Fruit fly (Drosophila melanogaster) whole organism, embryonic: ENCODE results near the gene Nct.

Source experiments
- Bdp1 ChIP-seq: fragments of 200-800 bp; sonication (Bioruptor generic); optimal IDR thresholded peaks from 3 replicates; lab custom pipeline; 2016; ENCODE audit warnings: missing biosample characterization, missing genetic modification characterization
- Blimp-1 ChIP-seq: fragments of 200-800 bp; sonication (Bioruptor generic); optimal IDR thresholded peaks from 3 replicates; lab custom pipeline; 2018; ENCODE audit warnings: missing biosample characterization, missing genetic modification characterization, mild to moderate bottlenecking, moderate library complexity, missing genetic modification reagents
- CG10543 ChIP-seq: fragments of 200-800 bp; sonication (Bioruptor generic); optimal IDR thresholded peaks from 3 replicates; lab custom pipeline; 2017; ENCODE audit warnings: missing biosample characterization, mild to moderate bottlenecking, missing genetic modification characterization, moderate library complexity
- CG11093 ChIP-seq: fragments of 200-800 bp; sonication (Bioruptor generic); IDR thresholded peaks from 3 replicates; pipeline ENCODE4 v1.3.6; 2022; ENCODE audit warnings: missing biosample characterization, missing genetic modification characterization
- CG11560 ChIP-seq: fragments of 200-800 bp; sonication (Bioruptor generic); IDR thresholded peaks from 3 replicates; pipeline ENCODE4 v1.3.6; 2022; ENCODE audit warnings: missing biosample characterization, missing genetic modification characterization
- CG13424 ChIP-seq: fragments of 200-800 bp; sonication (Bioruptor generic); optimal IDR thresholded peaks from 2 replicates; lab custom pipeline; 2019; ENCODE audit warnings: missing biosample characterization, mild to moderate bottlenecking, missing genetic modification characterization, moderate library complexity
- CG13775 ChIP-seq: fragments of 200-800 bp; sonication (Bioruptor generic); optimal IDR thresholded peaks from 3 replicates; lab custom pipeline; 2017; ENCODE audit warnings: missing biosample characterization, mild to moderate bottlenecking, missing genetic modification characterization
- CG1529 ChIP-seq: fragments of 200-800 bp; sonication (Bioruptor generic); optimal IDR thresholded peaks from 3 replicates; lab custom pipeline; 2018; ENCODE audit warnings: missing biosample characterization, missing genetic modification characterization
- CG17359 ChIP-seq: fragments of 200-800 bp; sonication (Bioruptor generic); optimal IDR thresholded peaks from 3 replicates; lab custom pipeline; 2018; ENCODE audit warnings: missing biosample characterization, mild to moderate bottlenecking, missing genetic modification characterization, moderate library complexity
- CG1792 ChIP-seq: fragments of 200-800 bp; sonication (Bioruptor generic); optimal IDR thresholded peaks from 2 replicates; lab custom pipeline; 2016; ENCODE audit warnings: missing biosample characterization, missing genetic modification characterization
- CG2889 ChIP-seq: fragments of 200-800 bp; sonication (Bioruptor generic); IDR thresholded peaks from 3 replicates; pipeline ENCODE4 v1.3.6; 2022; ENCODE audit warnings: missing biosample characterization, missing genetic modification characterization
- CG3065 ChIP-seq: fragments of 200-800 bp; sonication (Bioruptor generic); optimal IDR thresholded peaks from 2 replicates; lab custom pipeline; 2016; ENCODE audit warnings: missing biosample characterization, missing genetic modification characterization
- CG31388 ChIP-seq: fragments of 200-800 bp; sonication (Bioruptor generic); optimal IDR thresholded peaks from 2 replicates; lab custom pipeline; 2016; ENCODE audit warnings: missing biosample characterization, missing genetic modification characterization
- CG31441 ChIP-seq: fragments of 200-800 bp; sonication (Bioruptor generic); IDR thresholded peaks from 2 replicates; pipeline ENCODE4 v1.3.6; 2022; ENCODE audit warnings: missing biosample characterization, missing genetic modification characterization
- CG32532 ChIP-seq: fragments of 200-800 bp; sonication (Bioruptor generic); IDR thresholded peaks from 2 replicates; pipeline ENCODE4 v1.3.6; 2022; ENCODE audit warnings: missing biosample characterization, missing genetic modification characterization
- CG3995 ChIP-seq: fragments of 200-800 bp; sonication (Bioruptor generic); optimal IDR thresholded peaks from 3 replicates; lab custom pipeline; 2016; ENCODE audit warnings: missing biosample characterization, missing genetic modification characterization
- CG4404 ChIP-seq: fragments of 200-800 bp; sonication (Bioruptor generic); IDR thresholded peaks from 2 replicates; pipeline ENCODE4 v1.3.6; 2022; ENCODE audit warnings: missing biosample characterization, missing genetic modification characterization
- CG6175 ChIP-seq: fragments of 200-800 bp; sonication (Bioruptor generic); IDR thresholded peaks from 3 replicates; pipeline ENCODE4 v1.3.6; 2022; ENCODE audit warnings: missing biosample characterization, missing genetic modification characterization
- CG6683 ChIP-seq: fragments of 200-800 bp; sonication (Bioruptor generic); optimal IDR thresholded peaks from 2 replicates; lab custom pipeline; 2017; ENCODE audit warnings: missing biosample characterization, mild to moderate bottlenecking, missing genetic modification characterization, missing genetic modification reagents
- CG7556 ChIP-seq: fragments of 200-800 bp; sonication (Bioruptor generic); optimal IDR thresholded peaks from 2 replicates; lab custom pipeline; 2017; ENCODE audit warnings: missing biosample characterization, mild to moderate bottlenecking, missing genetic modification characterization
- CG7786 ChIP-seq: fragments of 200-800 bp; sonication (Bioruptor generic); optimal IDR thresholded peaks from 2 replicates; lab custom pipeline; 2016; ENCODE audit warnings: missing biosample characterization, missing genetic modification characterization
- CG7963 ChIP-seq: fragments of 200-800 bp; sonication (Bioruptor generic); IDR thresholded peaks from 3 replicates; pipeline ENCODE4 v1.3.6; 2022; ENCODE audit warnings: missing biosample characterization, missing genetic modification characterization; ENCODE audit not compliant: partially characterized antibody
- CG8281 ChIP-seq: fragments of 200-800 bp; sonication (Bioruptor generic); optimal IDR thresholded peaks from 2 replicates; lab custom pipeline; 2018; ENCODE audit warnings: missing biosample characterization, mild to moderate bottlenecking, missing genetic modification characterization, moderate library complexity
- CG8478 ChIP-seq: fragments of >200 bp; optimal IDR thresholded peaks from 2 replicates; lab custom pipeline; 2018
- CG9215 ChIP-seq: fragments of 200-800 bp; sonication (Bioruptor generic); IDR thresholded peaks from 2 replicates; pipeline ENCODE4 v1.3.6; 2022; ENCODE audit warnings: missing biosample characterization, missing genetic modification characterization
- CG9727 ChIP-seq: fragments of 200-800 bp; sonication (Bioruptor generic); optimal IDR thresholded peaks from 3 replicates; lab custom pipeline; 2017; ENCODE audit warnings: missing biosample characterization, mild to moderate bottlenecking, missing genetic modification characterization
- CrebB ChIP-seq: fragments of 200-800 bp; sonication (Bioruptor generic); optimal IDR thresholded peaks from 3 replicates; lab custom pipeline; 2018; ENCODE audit warnings: missing biosample characterization, mild to moderate bottlenecking, missing genetic modification characterization
- Dek ChIP-seq: fragments of 200-800 bp; sonication (Bioruptor generic); optimal IDR thresholded peaks from 3 replicates; lab custom pipeline; 2019; ENCODE audit warnings: missing biosample characterization, mild to moderate bottlenecking, missing genetic modification characterization, moderate library complexity
- E2f1 ChIP-seq: fragments of 200-800 bp; sonication (Bioruptor generic); IDR thresholded peaks from 2 replicates; pipeline ENCODE4 v1.3.6; 2022; ENCODE audit warnings: missing biosample characterization, missing genetic modification characterization
- Gug ChIP-seq: fragments of 200-800 bp; sonication (Bioruptor generic); IDR thresholded peaks from 4 replicates; pipeline ENCODE4 v1.3.6; 2022; ENCODE audit warnings: missing biosample characterization, missing genetic modification characterization
- Hr39 ChIP-seq: fragments of >200 bp; optimal IDR thresholded peaks from 2 replicates; lab custom pipeline; 2017
- Lim3 ChIP-seq: fragments of 200-800 bp; sonication (Bioruptor generic); IDR thresholded peaks from 2 replicates; pipeline ENCODE4 v1.3.6; 2022; ENCODE audit warnings: missing biosample characterization, missing genetic modification characterization
- Mad ChIP-seq: fragments of 200-800 bp; sonication (Bioruptor generic); optimal IDR thresholded peaks from 2 replicates; lab custom pipeline; 2016; ENCODE audit warnings: missing biosample characterization, missing genetic modification characterization
- Max ChIP-seq: fragments of 200-800 bp; sonication (Bioruptor generic); optimal IDR thresholded peaks from 2 replicates; lab custom pipeline; 2016; ENCODE audit warnings: missing biosample characterization, mild to moderate bottlenecking, missing genetic modification characterization
- Nf-YB ChIP-seq: fragments of 200-800 bp; sonication (Bioruptor generic); optimal IDR thresholded peaks from 3 replicates; lab custom pipeline; 2019; ENCODE audit warnings: missing biosample characterization, mild to moderate bottlenecking, missing genetic modification characterization, moderate library complexity
- Sin3A ChIP-seq: fragments of >200 bp; optimal IDR thresholded peaks from 2 replicates; lab custom pipeline; 2018
- Sry-δ ChIP-seq: fragments of 200-800 bp; sonication (Bioruptor generic); optimal IDR thresholded peaks from 2 replicates; lab custom pipeline; 2016; ENCODE audit warnings: missing biosample characterization, missing genetic modification characterization
- Taf1 ChIP-seq: fragments of 200-800 bp; sonication (Bioruptor generic); IDR thresholded peaks from 2 replicates; pipeline ENCODE4 v1.3.6; 2022; ENCODE audit warnings: missing biosample characterization, missing genetic modification characterization
- br ChIP-seq: fragments of >200 bp; optimal IDR thresholded peaks from 2 replicates; lab custom pipeline; 2017
- croc ChIP-seq: fragments of 200-800 bp; sonication (Bioruptor generic); conservative IDR thresholded peaks from 3 replicates; pipeline ENCODE4 v1.3.6; 2022; ENCODE audit warnings: missing biosample characterization, missing genetic modification characterization
- emc ChIP-seq: fragments of 200-800 bp; sonication (Bioruptor generic); optimal IDR thresholded peaks from 2 replicates; lab custom pipeline; 2016; ENCODE audit warnings: missing biosample characterization, missing genetic modification characterization
- fru ChIP-seq: fragments of >200 bp; optimal IDR thresholded peaks from 2 replicates; lab custom pipeline; 2017
- gce ChIP-seq: fragments of 200-800 bp; sonication (Bioruptor generic); IDR thresholded peaks from 3 replicates; pipeline ENCODE4 v1.3.6; 2022; ENCODE audit warnings: missing biosample characterization, missing genetic modification characterization
- gfzf ChIP-seq: fragments of 200-800 bp; sonication (Bioruptor generic); optimal IDR thresholded peaks from 2 replicates; lab custom pipeline; 2016; ENCODE audit warnings: missing biosample characterization, mild to moderate bottlenecking, missing genetic modification characterization, moderate library complexity
- gsb ChIP-seq: fragments of 200-800 bp; sonication (Bioruptor generic); IDR thresholded peaks from 2 replicates; pipeline ENCODE4 v1.3.6; 2022; ENCODE audit warnings: missing biosample characterization, missing genetic modification characterization
- kni ChIP-seq: fragments of 200-800 bp; sonication (Bioruptor generic); optimal IDR thresholded peaks from 3 replicates; lab custom pipeline; 2017; ENCODE audit warnings: mild to moderate bottlenecking, missing biosample characterization, missing genetic modification reagents, missing genetic modification characterization
- lbe ChIP-seq: fragments of 200-800 bp; sonication (Bioruptor generic); optimal IDR thresholded peaks from 2 replicates; lab custom pipeline; 2016; ENCODE audit warnings: missing biosample characterization, mild to moderate bottlenecking, missing genetic modification characterization
- nmo ChIP-seq: fragments of 200-800 bp; sonication (Bioruptor generic); optimal IDR thresholded peaks from 2 replicates; lab custom pipeline; 2018; ENCODE audit warnings: missing biosample characterization, mild to moderate bottlenecking, missing genetic modification characterization, moderate library complexity
- onecut ChIP-seq: fragments of 200-800 bp; sonication (Bioruptor generic); IDR thresholded peaks from 2 replicates; pipeline ENCODE4 v1.3.6; 2022; ENCODE audit warnings: missing biosample characterization, missing genetic modification characterization
- otp ChIP-seq: fragments of 200-800 bp; sonication (Bioruptor generic); IDR thresholded peaks from 3 replicates; pipeline ENCODE4, ENCODE4 v1.3.6; 2022; ENCODE audit warnings: missing biosample characterization, missing genetic modification characterization
- pb ChIP-seq: fragments of 200-800 bp; sonication (Bioruptor generic); optimal IDR thresholded peaks from 3 replicates; lab custom pipeline; 2016; ENCODE audit warnings: missing biosample characterization, missing genetic modification characterization
- pzg ChIP-seq: fragments of 200-800 bp; sonication (Bioruptor generic); optimal IDR thresholded peaks from 3 replicates; lab custom pipeline; 2018; ENCODE audit warnings: missing biosample characterization, mild to moderate bottlenecking, missing genetic modification characterization, moderate library complexity
- scrt ChIP-seq: fragments of 200-800 bp; sonication (Bioruptor generic); optimal IDR thresholded peaks from 2 replicates; lab custom pipeline; 2018; ENCODE audit warnings: missing biosample characterization, mild to moderate bottlenecking, missing genetic modification characterization, moderate library complexity

Gene Nct

dm6 chr3R:24876843-24877457 lies 25.5 kb downstream of the Nct start, which contains the start of the genes CG11089 and CG31381:
Gene CG11089, plus strand, starts transcription at chr3R:24877045.
Gene CG31381, plus strand, starts transcription at chr3R:24877045.
- peak; percentile 6 for TF ChIP-seq Sin3A (lab: Kevin White, UChicago)
- TF ChIP-seq Taf1 (GFP tag; lab: Robert Waterston, UW) = no peak
- 0 out of 2 replicates have a peak, but pooled peaks have one; percentile 7 for TF ChIP-seq CG31441
- TF ChIP-seq CG7786 = no peak
- TF ChIP-seq onecut (GFP tag; lab: Robert Waterston, UW) = no peak
- no peak for TF ChIP-seq fru (lab: Kevin White, UChicago)
- TF ChIP-seq CG7963 (GFP tag; lab: Robert Waterston, UW) = no peak
- no peak for TF ChIP-seq CG4404 (GFP tag; lab: Robert Waterston, UW)
- peak; percentile 4 for TF ChIP-seq lbe (GFP tag; lab: Kevin White, UChicago)
- TF ChIP-seq Bdp1 = no peak
- no peak for TF ChIP-seq emc
- TF ChIP-seq CG6683 (GFP tag; lab: Kevin White, UChicago) = peak; percentile 14
- TF ChIP-seq Max (GFP tag; lab: Kevin White, UChicago) = peak; percentile 66
- no peak for TF ChIP-seq gfzf (GFP tag; lab: Kevin White, UChicago)
- TF ChIP-seq Sry-δ (GFP tag; lab: Kevin White, UChicago) = no peak
- TF ChIP-seq kni (GFP tag; lab: Kevin White, UChicago) = no peak
- TF ChIP-seq CG8478 (lab: Kevin White, UChicago) = no peak
- no peak for TF ChIP-seq CG10543 (GFP tag; lab: Kevin White, UChicago)
- no peak for TF ChIP-seq br (lab: Kevin White, UChicago)
- TF ChIP-seq CG2889 (GFP tag; lab: Robert Waterston, UW) = no peak
- no peak for TF ChIP-seq gce (GFP tag; lab: Robert Waterston, UW)
- peak; percentile 6 for TF ChIP-seq CG13775 (GFP tag; lab: Kevin White, UChicago)
- no peak for TF ChIP-seq Mad
- TF ChIP-seq croc (GFP tag; lab: Robert Waterston, UW) = 0 out of 3 replicates have a peak, but pooled peaks have one; percentile 3
- no peak for TF ChIP-seq pb
- TF ChIP-seq CG17359 (tag; lab: Kevin White, UChicago) = no peak
- TF ChIP-seq CG7556 (GFP tag; lab: Kevin White, UChicago) = peak; percentile 24
- no peak for TF ChIP-seq Hr39 (lab: Kevin White, UChicago)
- TF ChIP-seq CG8281 (tag; lab: Kevin White, UChicago) = no peak
- peak; percentile 46 for TF ChIP-seq CG9727
- TF ChIP-seq CG3065 (GFP tag; lab: Kevin White, UChicago) = no peak
- TF ChIP-seq CG1792 = no peak
- TF ChIP-seq CG1529 (GFP tag; lab: Kevin White, UChicago) = no peak
- no peak for TF ChIP-seq E2f1 (GFP tag; lab: Robert Waterston, UW)
- TF ChIP-seq CG32532 = no peak
- TF ChIP-seq scrt (GFP tag; lab: Kevin White, UChicago) = peak; percentile 84
- TF ChIP-seq CG11093 = no peak
- TF ChIP-seq Gug (GFP tag; lab: Robert Waterston, UW) = no peak
- no peak for TF ChIP-seq CG3995
- TF ChIP-seq Lim3 (GFP tag; lab: Robert Waterston, UW) = no peak
- TF ChIP-seq CG11560 (tag; lab: Robert Waterston, UW) = no peak
- TF ChIP-seq nmo (GFP tag; lab: Kevin White, UChicago) = peak; percentile 36
- TF ChIP-seq otp (GFP tag; lab: Robert Waterston, UW) = no peak
- TF ChIP-seq CrebB = no peak
- TF ChIP-seq CG6175 (GFP tag; lab: Robert Waterston, UW) = no peak
- TF ChIP-seq pzg (GFP tag; lab: Kevin White, UChicago) = peak; percentile 50
- peak; percentile 32 for TF ChIP-seq Dek (tag; lab: Kevin White, UChicago)
- TF ChIP-seq gsb = no peak
- TF ChIP-seq CG31388 (GFP tag; lab: Kevin White, UChicago) = no peak
- TF ChIP-seq CG13424 (tag; lab: Kevin White, UChicago) = peak; percentile 25
- TF ChIP-seq Nf-YB (GFP tag; lab: Kevin White, UChicago) = peak; percentile 7
- TF ChIP-seq CG9215 = no peak
- TF ChIP-seq Blimp-1 = no peak
